Worm (Caenorhabditis elegans) whole organism, L1 larva: Measurements from ENCODE around the gene bnc-1.

ENCODE experiments used
- C34B4.2 ChIP-seq: sonication (generic microtip); optimal IDR thresholded peaks from 2 replicates; lab custom pipeline; 2017; ENCODE audit warnings: mild to moderate bottlenecking, missing genetic modification characterization, missing compliant biosample characterization
- Y116A8C.19 ChIP-seq: sonication (generic microtip); optimal IDR thresholded peaks from 2 replicates; lab custom pipeline; 2016; ENCODE audit warnings: missing compliant biosample characterization, missing genetic modification characterization, borderline replicate concordance
- aha-1 ChIP-seq: fragments of 150-350 bp; optimal IDR thresholded peaks from 2 replicates; lab custom pipeline; 2014; ENCODE audit warnings: missing biosample characterization, missing genetic modification characterization
- alr-1 ChIP-seq: fragments of 200-800 bp; sonication (Bioruptor generic); optimal IDR thresholded peaks from 2 replicates; lab custom pipeline; 2018; ENCODE audit warnings: borderline replicate concordance, mild to moderate bottlenecking, missing genetic modification characterization, missing compliant biosample characterization
- blmp-1 ChIP-seq: fragments of 150-350 bp; optimal IDR thresholded peaks from 2 replicates; lab custom pipeline; 2014; ENCODE audit warnings: missing biosample characterization, missing genetic modification characterization
- ceh-90 ChIP-seq: sonication (generic microtip); optimal IDR thresholded peaks from 2 replicates; lab custom pipeline; 2016; ENCODE audit warnings: missing genetic modification characterization, missing compliant biosample characterization
- ces-1 ChIP-seq: fragments of 150-350 bp; optimal IDR thresholded peaks from 2 replicates; lab custom pipeline; 2014; ENCODE audit warnings: missing biosample characterization, missing genetic modification reagents, missing genetic modification characterization
- dpl-1 ChIP-seq, 3 experiments: fragments of 150-350 bp in 2 of 3; sonication (generic microtip) in 1 of 3; optimal IDR thresholded peaks; 2 replicates each; lab custom pipeline; 2014 to 2017; ENCODE audit warnings: missing biosample characterization in 3 of 3, missing genetic modification characterization in 3 of 3, missing genetic modification reagents in 3 of 3
- efl-1 ChIP-seq, 4 experiments: fragments of 150-350 bp; optimal IDR thresholded peaks in 3 of 4; peaks in 1 of 4; 1 replicate in 1 of 4; 2 replicates in 3 of 4; lab custom pipeline; 2014; ENCODE audit warnings: missing biosample characterization in 2 of 4, missing genetic modification characterization in 2 of 4, missing genetic modification reagents in 2 of 4
- efl-3 ChIP-seq: fragments of 200-800 bp; sonication (Bioruptor generic); optimal IDR thresholded peaks from 2 replicates; lab custom pipeline; 2018; ENCODE audit warnings: mild to moderate bottlenecking, missing genetic modification characterization, missing compliant biosample characterization
- elt-2 ChIP-seq: sonication (generic microtip); optimal IDR thresholded peaks from 2 replicates; lab custom pipeline; 2016; ENCODE audit warnings: missing genetic modification characterization, mild to moderate bottlenecking, inconsistent platforms, missing compliant biosample characterization, missing genetic modification reagents
- fos-1 ChIP-seq: fragments of 150-350 bp; optimal IDR thresholded peaks from 2 replicates; lab custom pipeline; 2014; ENCODE audit warnings: missing biosample characterization, missing genetic modification characterization
- hlh-17 ChIP-seq: fragments of 200-800 bp; sonication (Bioruptor generic); optimal IDR thresholded peaks from 2 replicates; lab custom pipeline; 2018; ENCODE audit warnings: missing genetic modification characterization, mild to moderate bottlenecking, missing compliant biosample characterization, moderate library complexity, borderline replicate concordance
- hpl-2 ChIP-seq: fragments of 150-350 bp; optimal IDR thresholded peaks from 2 replicates; lab custom pipeline; 2014; ENCODE audit warnings: missing biosample characterization, missing genetic modification reagents, missing genetic modification characterization
- irx-1 ChIP-seq: sonication (generic microtip); optimal IDR thresholded peaks from 2 replicates; lab custom pipeline; 2016; ENCODE audit warnings: missing genetic modification characterization, missing compliant biosample characterization
- isw-1 ChIP-seq: fragments of 200-800 bp; sonication (Bioruptor generic); IDR thresholded peaks from 2 replicates; pipeline ENCODE4 v1.3.6; 2022; ENCODE audit warnings: missing genetic modification characterization, missing compliant biosample characterization
- lin-14 ChIP-seq: fragments of 200-800 bp; sonication (Bioruptor generic); optimal IDR thresholded peaks from 2 replicates; lab custom pipeline; 2018; ENCODE audit warnings: mild to moderate bottlenecking, missing genetic modification characterization, moderate library complexity, missing compliant biosample characterization
- lin-35 ChIP-seq, 2 experiments: fragments of 150-350 bp; optimal IDR thresholded peaks; 2 replicates each; lab custom pipeline; 2014; ENCODE audit warnings: missing biosample characterization in 2 of 2, missing genetic modification characterization in 2 of 2, missing genetic modification reagents in 2 of 2
- mdl-1 ChIP-seq, 2 experiments: fragments of 150-350 bp; optimal IDR thresholded peaks; 2 replicates each; lab custom pipeline; 2014 to 2017; ENCODE audit warnings: missing biosample characterization in 2 of 2, missing genetic modification characterization in 2 of 2, inconsistent platforms in 1 of 2
- mef-2 ChIP-seq: fragments of 150-350 bp; optimal IDR thresholded peaks from 2 replicates; lab custom pipeline; 2014; ENCODE audit warnings: missing biosample characterization, missing genetic modification characterization
- mep-1 ChIP-seq: fragments of 150-350 bp; optimal IDR thresholded peaks from 2 replicates; lab custom pipeline; 2014; ENCODE audit warnings: missing biosample characterization, missing genetic modification characterization
- nhr-11 ChIP-seq: fragments of 150-350 bp; optimal IDR thresholded peaks from 2 replicates; lab custom pipeline; 2014; ENCODE audit warnings: missing biosample characterization, missing genetic modification characterization
- nhr-237 ChIP-seq: fragments of 150-350 bp; optimal IDR thresholded peaks from 2 replicates; lab custom pipeline; 2014; ENCODE audit warnings: missing biosample characterization, missing genetic modification characterization
- nhr-85 ChIP-seq: sonication (generic microtip); peaks from one replicate; lab custom pipeline; 2016; ENCODE audit warnings: missing genetic modification characterization, inconsistent platforms, missing compliant biosample characterization
- nhr-90 ChIP-seq: sonication (generic microtip); optimal IDR thresholded peaks from 2 replicates; lab custom pipeline; 2016; ENCODE audit warnings: mild to moderate bottlenecking, missing genetic modification characterization, missing compliant biosample characterization; ENCODE audit not compliant: poor library complexity
- pax-3 ChIP-seq: fragments of 200-800 bp; sonication (Bioruptor generic); optimal IDR thresholded peaks from 2 replicates; lab custom pipeline; 2018; ENCODE audit warnings: mild to moderate bottlenecking, missing genetic modification characterization, moderate library complexity, missing compliant biosample characterization
- rnt-1 ChIP-seq: sonication (generic microtip); optimal IDR thresholded peaks from 2 replicates; lab custom pipeline; 2016; ENCODE audit warnings: mild to moderate bottlenecking, missing genetic modification characterization, moderate library complexity, missing compliant biosample characterization
- skn-1 ChIP-seq: fragments of 150-350 bp; optimal IDR thresholded peaks from 2 replicates; lab custom pipeline; 2014; ENCODE audit warnings: missing biosample characterization, missing genetic modification characterization
- snu-23 ChIP-seq: sonication (generic microtip); optimal IDR thresholded peaks from 2 replicates; lab custom pipeline; 2016; ENCODE audit warnings: missing genetic modification characterization, missing compliant biosample characterization
- sox-4 ChIP-seq: sonication (generic microtip); optimal IDR thresholded peaks from 2 replicates; lab custom pipeline; 2016; ENCODE audit warnings: missing genetic modification characterization, missing compliant biosample characterization
- sup-37 ChIP-seq: fragments of 200-800 bp; sonication (Bioruptor generic); optimal IDR thresholded peaks from 2 replicates; lab custom pipeline; 2018; ENCODE audit warnings: mild to moderate bottlenecking, missing genetic modification characterization, missing compliant biosample characterization
- tbx-2 ChIP-seq: sonication (generic microtip); optimal IDR thresholded peaks from 2 replicates; lab custom pipeline; 2016; ENCODE audit warnings: missing genetic modification characterization, missing compliant biosample characterization
- unc-130 ChIP-seq: fragments of 150-350 bp; optimal IDR thresholded peaks from 2 replicates; lab custom pipeline; 2017; ENCODE audit warnings: missing biosample characterization, missing genetic modification characterization, inconsistent platforms
- unc-30 ChIP-seq: sonication (generic microtip); optimal IDR thresholded peaks from 2 replicates; lab custom pipeline; 2017; ENCODE audit warnings: missing biosample characterization, missing genetic modification characterization
- unc-62 ChIP-seq: fragments of 150-350 bp; optimal IDR thresholded peaks from 2 replicates; lab custom pipeline; 2014; ENCODE audit warnings: missing biosample characterization, missing genetic modification reagents, missing genetic modification characterization
- zag-1 ChIP-seq: fragments of 150-350 bp; optimal IDR thresholded peaks from 2 replicates; lab custom pipeline; 2014; ENCODE audit warnings: missing biosample characterization, missing genetic modification characterization
- zip-4 ChIP-seq: fragments of 200-800 bp; sonication (Bioruptor generic); optimal IDR thresholded peaks from 2 replicates; lab custom pipeline; 2018; ENCODE audit warnings: mild to moderate bottlenecking, missing genetic modification characterization, moderate library complexity, missing compliant biosample characterization
- ztf-4 ChIP-seq: fragments of 150-350 bp; optimal IDR thresholded peaks from 2 replicates; lab custom pipeline; 2014; ENCODE audit warnings: missing biosample characterization, missing genetic modification characterization

Gene bnc-1

ce11 chrV:12252272-12252671, 24.6 kb downstream of the bnc-1 start, which contains the start of gene lrx-1:
TSS of gene lrx-1 (plus strand) at chrV:12252572.
- TF ChIP-seq mef-2 (tag; lab: Kevin White, UChicago) (no peak), nhr-237 (tag; lab: Kevin White, UChicago) (no peak), ceh-90 (no peak), skn-1 (tag; lab: Kevin White, UChicago) (no peak), aha-1 (tag; lab: Kevin White, UChicago) (no peak), lin-14 (GFP tag; lab: Kevin White, UChicago) (no peak), isw-1 (GFP tag; lab: Robert Waterston, UW) (no peak), ces-1 (GFP tag; lab: Kevin White, UChicago) (no peak), zip-4 (no peak), pax-3 (no peak), nhr-11 (tag; lab: Kevin White, UChicago) (no peak), C34B4.2 (no peak), elt-2 (tag; lab: Kevin White, UChicago) (no peak), hpl-2 (GFP tag; lab: Kevin White, UChicago) (no peak), Y116A8C.19 (tag; lab: Kevin White, UChicago) (no peak), tbx-2 (no peak), sox-4 (no peak), efl-3 (GFP tag; lab: Kevin White, UChicago) (no peak)

- TF ChIP-seq unc-30 (no peak), irx-1 (tag; lab: Kevin White, UChicago) (no peak), unc-130 (tag; lab: Kevin White, UChicago) (no peak), pax-3 (no peak), elt-2 (tag; lab: Kevin White, UChicago) (no peak), mdl-1 (tag; optimal IDR thresholded peaks at IDR 0.05; lab: Kevin White, UChicago) (no peak), unc-62 (no peak), sup-37 (GFP tag; lab: Kevin White, UChicago) (no peak), zip-4 (no peak), alr-1 (no peak), hlh-17 (GFP tag; lab: Kevin White, UChicago) (no peak), hpl-2 (GFP tag; lab: Kevin White, UChicago) (no peak), fos-1 (tag; lab: Kevin White, UChicago) (no peak), zag-1 (tag; lab: Kevin White, UChicago) (no peak), nhr-90 (no peak), rnt-1 (tag; lab: Kevin White, UChicago) (no peak)
- TF ChIP-seq, all 84 proteins: peak for 0
These were observed 25.8 kb downstream of the bnc-1 start, which contains the start of gene T04H1.5 for ce11 chrV:12251041-12251440. TSS of gene T04H1.5 (plus strand) at chrV:12251341.

ce11 chrV:12245777-12246452, 30.9 kb downstream of the bnc-1 start:
- TF ChIP-seq nhr-11 (tag; lab: Kevin White, UChicago) (no peak), C34B4.2 (no peak), snu-23 (GFP tag; lab: Kevin White, UChicago) (peak; percentile 37), ztf-4 (tag; lab: Kevin White, UChicago) (no peak), dpl-1 (GFP tag; optimal IDR thresholded peaks at IDR 0.05; lab: Kevin White, UChicago) (peak; percentile 45 to 81 (median 74)), skn-1 (tag; lab: Kevin White, UChicago) (peak; percentile 36), lin-35 (GFP tag; optimal IDR thresholded peaks at IDR 0.05; lab: Kevin White, UChicago) (peak; percentile 55 to 86), blmp-1 (tag; lab: Kevin White, UChicago) (peak; percentile 36), efl-1 (optimal IDR thresholded peaks at IDR 0.05; lab: Kevin White, UChicago) (peak; percentile 19 to 75), efl-1 (GFP tag; optimal IDR thresholded peaks at IDR 0.05 in 1 of 2; lab: Kevin White, UChicago) (peak; percentile 82 to 98), mep-1 (tag; lab: Kevin White, UChicago) (peak; percentile 25), nhr-85 (tag; lab: Kevin White, UChicago) (peak; percentile 64)
- TF ChIP-seq, all 84 proteins: peak for 8
